Worm (Caenorhabditis elegans) whole organism, early embryonic: ENCODE results near the gene ptr-9.

Experiments used
- B0310.2 ChIP-seq: sonication (generic microtip); optimal IDR thresholded peaks from 2 replicates; lab custom pipeline; 2016; ENCODE audit warnings: mild to moderate bottlenecking, missing genetic modification characterization, missing compliant biosample characterization
- F13C5.2 ChIP-seq: sonication (generic microtip); optimal IDR thresholded peaks from 2 replicates; lab custom pipeline; 2017; ENCODE audit warnings: mild to moderate bottlenecking, missing genetic modification characterization, inconsistent platforms, missing compliant biosample characterization
- aly-1 ChIP-seq: sonication (generic microtip); optimal IDR thresholded peaks from 2 replicates; lab custom pipeline; 2016; ENCODE audit warnings: missing genetic modification characterization, missing compliant biosample characterization
- ama-1 ChIP-seq: fragments of 150-350 bp; optimal IDR thresholded peaks from 2 replicates; lab custom pipeline; 2014
- ceh-13 ChIP-seq: fragments of 200-800 bp; sonication (Bioruptor generic); optimal IDR thresholded peaks from 2 replicates; lab custom pipeline; 2018; ENCODE audit warnings: mild to moderate bottlenecking, missing genetic modification characterization, missing compliant biosample characterization
- ceh-36 ChIP-seq: sonication (generic microtip); optimal IDR thresholded peaks from 2 replicates; lab custom pipeline; 2016; ENCODE audit warnings: missing genetic modification characterization, inconsistent platforms, missing compliant biosample characterization
- ets-7 ChIP-seq: sonication (generic microtip); optimal IDR thresholded peaks from 2 replicates; lab custom pipeline; 2016; ENCODE audit warnings: missing genotype, missing genetic modification characterization, missing compliant biosample characterization
- flt-1 ChIP-seq: fragments of 200-800 bp; sonication (Bioruptor generic); IDR thresholded peaks from 2 replicates; pipeline ENCODE4 v1.3.6; 2022; ENCODE audit warnings: missing genetic modification characterization, missing compliant biosample characterization
- hmbx-1 ChIP-seq: sonication (generic microtip); optimal IDR thresholded peaks from 2 replicates; lab custom pipeline; 2016; ENCODE audit warnings: mild to moderate bottlenecking, missing genetic modification characterization, missing compliant biosample characterization
- hmg-4 ChIP-seq: fragments of 200-800 bp; sonication (Bioruptor generic); optimal IDR thresholded peaks from 2 replicates; lab custom pipeline; 2018; ENCODE audit warnings: mild to moderate bottlenecking, missing genetic modification characterization, missing compliant biosample characterization
- hnd-1 ChIP-seq: sonication (generic microtip); optimal IDR thresholded peaks from 2 replicates; lab custom pipeline; 2016; ENCODE audit warnings: missing genetic modification characterization, missing compliant biosample characterization
- pes-1 ChIP-seq: fragments of 200-800 bp; sonication (Bioruptor generic); IDR thresholded peaks from 2 replicates; pipeline ENCODE4 v1.3.6; 2022; ENCODE audit warnings: missing genetic modification reagents, missing genetic modification characterization, missing compliant biosample characterization
- scrt-1 ChIP-seq: fragments of 200-800 bp; sonication (Bioruptor generic); IDR thresholded peaks from 2 replicates; pipeline ENCODE4 v1.3.6; 2022; ENCODE audit warnings: missing genetic modification characterization, missing compliant biosample characterization
- sea-1 ChIP-seq: fragments of 200-800 bp; sonication (Bioruptor generic); conservative IDR thresholded peaks from 2 replicates; pipeline ENCODE4 v1.3.6; 2022; ENCODE audit warnings: missing genetic modification characterization, missing compliant biosample characterization
- tbx-11 ChIP-seq: fragments of 200-800 bp; sonication (Bioruptor generic); IDR thresholded peaks from 2 replicates; pipeline ENCODE4 v1.3.6; 2022; ENCODE audit warnings: missing genetic modification characterization, missing compliant biosample characterization
- tbx-37 ChIP-seq: fragments of 200-800 bp; sonication (Bioruptor generic); conservative IDR thresholded peaks from 2 replicates; pipeline ENCODE4 v1.3.6; 2022; ENCODE audit warnings: missing genetic modification reagents, missing genetic modification characterization, missing compliant biosample characterization
- tra-4 ChIP-seq: sonication (generic microtip); optimal IDR thresholded peaks from 2 replicates; lab custom pipeline; 2017; ENCODE audit warnings: missing genetic modification characterization, missing compliant biosample characterization

The ptr-9 gene

DNA sequence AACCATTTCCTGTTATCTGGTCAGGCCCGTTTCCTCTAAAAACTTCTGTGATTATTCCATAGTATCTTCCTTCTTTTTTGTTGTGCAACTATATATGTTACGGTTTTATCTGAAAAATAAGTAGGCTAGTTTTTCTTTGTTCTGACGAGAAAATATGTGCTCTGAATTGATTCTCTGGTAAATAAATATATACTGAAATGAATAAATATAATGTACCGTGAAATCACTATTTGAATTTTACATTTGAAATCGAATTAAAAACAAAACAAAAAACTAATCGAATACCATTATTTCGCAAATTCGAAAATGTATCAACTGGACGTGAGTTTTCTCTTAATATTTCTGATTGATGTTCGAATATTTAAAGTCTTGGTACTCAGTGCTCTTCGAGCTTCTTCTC, 30.9 kb downstream of the ptr-9 start, which contains the start of gene ZK512.10:
Gene ZK512.10 (plus strand): TSS at position 301 of the 400 bp plus-strand sequence.
- TF ChIP-seq pes-1 (GFP tag; lab: Robert Waterston, UW) = no peak
- TF ChIP-seq tbx-37 = no peak
- TF ChIP-seq hnd-1 (tag; lab: Kevin White, UChicago) = no peak
- no peak for TF ChIP-seq hmg-4 (GFP tag; lab: Kevin White, UChicago)
- no peak for TF ChIP-seq sea-1
- no peak for TF ChIP-seq aly-1 (tag; lab: Kevin White, UChicago)
- no peak for TF ChIP-seq scrt-1 (GFP tag; lab: Robert Waterston, UW)
- TF ChIP-seq tbx-11 (GFP tag; lab: Robert Waterston, UW) = no peak
- no peak for TF ChIP-seq ets-7

- TF ChIP-seq ets-7 = no peak
- TF ChIP-seq flt-1 = no peak
- TF ChIP-seq hmbx-1 (tag; lab: Kevin White, UChicago) = no peak
- no peak for TF ChIP-seq ceh-13 (GFP tag; lab: Kevin White, UChicago)
- no peak for TF ChIP-seq pes-1 (GFP tag; lab: Robert Waterston, UW)
- no peak for TF ChIP-seq F13C5.2 (tag; lab: Kevin White, UChicago)
- no peak for TF ChIP-seq hmg-4 (GFP tag; lab: Kevin White, UChicago)
- TF ChIP-seq ama-1 (lab: Kevin White, UChicago) = no peak
- no peak for TF ChIP-seq B0310.2 (tag; lab: Kevin White, UChicago)
- TF ChIP-seq hnd-1 (tag; lab: Kevin White, UChicago) = no peak
- no peak for TF ChIP-seq tbx-11 (GFP tag; lab: Robert Waterston, UW)
- TF ChIP-seq tra-4 (tag; lab: Kevin White, UChicago) = no peak
These were observed 35.6 kb downstream of the ptr-9 start, which contains the start of gene sec-16A.1 for ce11 chrIII:9125789-9126304. sec-16A.1 (plus strand) TSS chrIII:9125839.

- no peak for TF ChIP-seq ama-1 (lab: Kevin White, UChicago)
- TF ChIP-seq pes-1 (GFP tag; lab: Robert Waterston, UW) = no peak
- no peak for TF ChIP-seq flt-1
- no peak for TF ChIP-seq sea-1
- no peak for TF ChIP-seq hnd-1 (tag; lab: Kevin White, UChicago)
- no peak for TF ChIP-seq aly-1 (tag; lab: Kevin White, UChicago)
- TF ChIP-seq F13C5.2 (tag; lab: Kevin White, UChicago) = no peak
- TF ChIP-seq B0310.2 (tag; lab: Kevin White, UChicago) = no peak
- no peak for TF ChIP-seq hmbx-1 (tag; lab: Kevin White, UChicago)
- TF ChIP-seq ets-7 = no peak
- TF ChIP-seq hmg-4 (GFP tag; lab: Kevin White, UChicago) = no peak
- no peak for TF ChIP-seq ceh-36 (tag; lab: Kevin White, UChicago)
- no peak for TF ChIP-seq ceh-13 (GFP tag; lab: Kevin White, UChicago)
- no peak for TF ChIP-seq scrt-1 (GFP tag; lab: Robert Waterston, UW)
- no peak for TF ChIP-seq tbx-37
- TF ChIP-seq tbx-11 (GFP tag; lab: Robert Waterston, UW) = no peak
- TF ChIP-seq tra-4 (tag; lab: Kevin White, UChicago) = no peak
These were observed 42.4 kb downstream of the ptr-9 start, which contains the start of gene ced-11 for ce11 chrIII:9118921-9119606. ced-11 (plus strand) TSS chrIII:9119556.

- no peak for TF ChIP-seq ama-1 (lab: Kevin White, UChicago)
These were observed 43.1 kb downstream of the ptr-9 start, which contains the start of gene grl-11 for ce11 chrIII:9118314-9118850. grl-11 (minus strand) TSS chrIII:9118364.

DNA sequence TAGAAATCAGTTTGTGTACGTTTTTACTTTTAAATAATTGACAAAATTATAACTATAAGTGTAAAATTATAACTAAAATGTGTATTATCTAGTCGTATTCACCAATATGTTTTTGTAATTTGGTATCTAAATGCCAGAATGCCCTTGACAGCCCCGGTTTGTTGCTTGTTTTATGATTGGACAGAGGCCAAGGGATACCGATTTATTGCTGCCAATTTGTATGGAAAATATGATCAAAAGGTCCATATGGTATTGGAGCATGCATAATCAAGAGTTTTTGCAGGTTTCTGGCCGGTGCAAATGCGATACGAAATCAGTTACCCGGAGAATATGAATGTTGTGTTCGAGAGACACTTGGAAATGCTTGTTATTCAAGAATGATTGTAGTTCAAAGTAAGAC, 45.7 kb downstream of the ptr-9 start:
- TF ChIP-seq tbx-37 (no peak), B0310.2 (tag; lab: Kevin White, UChicago) (no peak), hmbx-1 (tag; lab: Kevin White, UChicago) (no peak), flt-1 (no peak), hnd-1 (tag; lab: Kevin White, UChicago) (no peak), scrt-1 (GFP tag; lab: Robert Waterston, UW) (no peak), ets-7 (no peak), pes-1 (GFP tag; lab: Robert Waterston, UW) (no peak), sea-1 (no peak), ceh-36 (tag; lab: Kevin White, UChicago) (no peak), ama-1 (lab: Kevin White, UChicago) (no peak), hmg-4 (GFP tag; lab: Kevin White, UChicago) (no peak), aly-1 (tag; lab: Kevin White, UChicago) (no peak), tbx-11 (GFP tag; lab: Robert Waterston, UW) (no peak)

ce11 chrIII:9114649-9115048, 46.8 kb downstream of the ptr-9 start, which contains the start of gene ZK512.1:
ZK512.1 (plus strand) TSS chrIII:9114949.
- TF ChIP-seq aly-1 (tag; lab: Kevin White, UChicago) (no peak), hmg-4 (GFP tag; lab: Kevin White, UChicago) (peak; percentile 23)

DNA sequence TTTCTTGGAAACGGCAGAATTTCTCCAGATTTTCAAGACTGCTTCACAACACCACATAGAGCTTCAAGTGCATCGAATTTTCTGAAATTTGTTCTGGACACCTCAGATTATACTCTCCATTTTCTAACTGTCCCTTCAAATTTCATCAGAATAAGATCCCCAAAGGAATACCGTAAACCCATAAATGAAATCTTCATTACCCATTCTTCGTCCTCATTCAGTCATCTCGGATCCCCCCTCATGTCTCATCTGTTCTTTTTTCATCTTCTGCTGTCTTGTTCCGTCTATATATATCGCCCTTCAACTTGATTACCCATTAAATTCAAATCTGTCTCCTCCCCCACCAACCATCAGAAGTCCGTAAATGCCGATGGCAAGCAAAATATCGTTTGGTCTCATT, 47.4 kb downstream of the ptr-9 start:
- TF ChIP-seq scrt-1 (GFP tag; lab: Robert Waterston, UW) (no peak), tra-4 (tag; lab: Kevin White, UChicago) (no peak), ceh-13 (GFP tag; lab: Kevin White, UChicago) (no peak), sea-1 (no peak), F13C5.2 (tag; lab: Kevin White, UChicago) (no peak), tbx-37 (no peak), pes-1 (GFP tag; lab: Robert Waterston, UW) (no peak), hnd-1 (tag; lab: Kevin White, UChicago) (no peak), aly-1 (tag; lab: Kevin White, UChicago) (no peak), ama-1 (lab: Kevin White, UChicago) (no peak), ets-7 (no peak), tbx-11 (GFP tag; lab: Robert Waterston, UW) (no peak), hmg-4 (GFP tag; lab: Kevin White, UChicago) (no peak), ceh-36 (tag; lab: Kevin White, UChicago) (no peak), flt-1 (no peak)
